Worm (Caenorhabditis elegans): ENCODE data around the gene R07B1.8.

The R07B1.8 gene

DNA sequence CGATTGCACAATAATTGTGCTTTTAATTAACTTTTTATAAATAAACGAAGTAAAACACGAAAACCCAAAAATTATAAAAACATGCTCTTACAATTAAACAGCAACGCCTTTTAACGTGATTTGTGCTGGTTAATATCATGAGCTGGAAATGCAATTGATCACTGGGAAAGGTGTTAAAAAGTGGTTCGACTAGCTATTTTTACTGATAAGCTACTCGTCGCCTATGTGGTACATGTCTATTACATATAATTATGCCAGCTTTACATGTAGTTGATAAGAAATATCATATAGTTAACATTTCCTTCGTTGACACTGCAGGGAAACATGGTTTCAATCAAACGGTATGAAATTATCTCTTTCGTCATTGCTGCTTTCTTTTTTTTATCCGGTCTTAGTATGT lies 14.4 kb downstream of the R07B1.8 start, which contains the start of gene scav-5 (continued):
- TF ChIP-seq pha-4 (GFP tag; IDR thresholded peaks at IDR 0.05): no peak
- no peak for TF ChIP-seq pha-4 (tag; optimal IDR thresholded peaks at IDR 0.05)
- no peak for TF ChIP-seq mep-1 (tag; optimal IDR thresholded peaks at IDR 0.05)
- TF ChIP-seq daf-16 (GFP tag; optimal IDR thresholded peaks at IDR 0.05): no peak
- TF ChIP-seq daf-16 (tag; optimal IDR thresholded peaks at IDR 0.05): peak; percentile 74
- TF ChIP-seq ZK337.2 (GFP tag; IDR thresholded peaks at IDR 0.05): no peak
- no peak for TF ChIP-seq lir-3 (tag; optimal IDR thresholded peaks at IDR 0.05)
- no peak for TF ChIP-seq spr-1 (tag; optimal IDR thresholded peaks at IDR 0.05)
- no peak for TF ChIP-seq mxl-2 (GFP tag; conservative IDR thresholded peaks at IDR 0.05)
- no peak for TF ChIP-seq snpc-1.2 (GFP tag; IDR thresholded peaks at IDR 0.05)
- no peak for TF ChIP-seq Y105C5A.15 (GFP tag; IDR thresholded peaks at IDR 0.05)
- TF ChIP-seq nhr-28 (tag; optimal IDR thresholded peaks at IDR 0.05): peak; percentile 92
- no peak for TF ChIP-seq fos-1 (tag; optimal IDR thresholded peaks at IDR 0.05)
- TF ChIP-seq ces-1 (GFP tag; optimal IDR thresholded peaks at IDR 0.05): no peak
- peak; percentile 67 for TF ChIP-seq hlh-11 (tag; optimal IDR thresholded peaks at IDR 0.05)
- TF ChIP-seq duxl-1 (tag; optimal IDR thresholded peaks at IDR 0.05; ENCODE audit: poor library complexity): no peak
- no peak for TF ChIP-seq snpc-4 (tag; optimal IDR thresholded peaks at IDR 0.05)
- TF ChIP-seq tra-1 (GFP tag; IDR thresholded peaks at IDR 0.05): peak; percentile 74; the same call in 1 of the 2 replicates
- TF ChIP-seq lim-7 (GFP tag; IDR thresholded peaks at IDR 0.05): no peak
- no peak for TF ChIP-seq sdz-12 (GFP tag; optimal IDR thresholded peaks at IDR 0.05)
- no peak for TF ChIP-seq arid-1 (GFP tag; conservative IDR thresholded peaks at IDR 0.05)
- no peak for TF ChIP-seq ZK546.5 (tag; optimal IDR thresholded peaks at IDR 0.05)
- no peak for TF ChIP-seq daf-8 (GFP tag; IDR thresholded peaks at IDR 0.05)
- TF ChIP-seq zip-11 (GFP tag; IDR thresholded peaks at IDR 0.05): no peak
- no peak for TF ChIP-seq nhr-111 (GFP tag; optimal IDR thresholded peaks at IDR 0.05)
- TF ChIP-seq nhr-42 (GFP tag; IDR thresholded peaks at IDR 0.05): no peak
- no peak for TF ChIP-seq ceh-28 (tag; optimal IDR thresholded peaks at IDR 0.05)
- no peak for TF ChIP-seq nhr-48 (tag; optimal IDR thresholded peaks at IDR 0.05)
- TF ChIP-seq dmd-6 (GFP tag; IDR thresholded peaks at IDR 0.05): peak; percentile 76
- TF ChIP-seq hif-1 (tag; optimal IDR thresholded peaks at IDR 0.05): no peak
- TF ChIP-seq F37D6.2 (tag; optimal IDR thresholded peaks at IDR 0.05): no peak
- no peak for TF ChIP-seq nhr-76 (tag; optimal IDR thresholded peaks at IDR 0.05)
- no peak for TF ChIP-seq ceh-32 (tag; optimal IDR thresholded peaks at IDR 0.05; ENCODE audit: poor library complexity)
- TF ChIP-seq F49E8.2 (tag; optimal IDR thresholded peaks at IDR 0.05; ENCODE audit: borderline replicate concordance): no peak
- peak; percentile 91 for TF ChIP-seq pqm-1 (tag; optimal IDR thresholded peaks at IDR 0.05)

DNA sequence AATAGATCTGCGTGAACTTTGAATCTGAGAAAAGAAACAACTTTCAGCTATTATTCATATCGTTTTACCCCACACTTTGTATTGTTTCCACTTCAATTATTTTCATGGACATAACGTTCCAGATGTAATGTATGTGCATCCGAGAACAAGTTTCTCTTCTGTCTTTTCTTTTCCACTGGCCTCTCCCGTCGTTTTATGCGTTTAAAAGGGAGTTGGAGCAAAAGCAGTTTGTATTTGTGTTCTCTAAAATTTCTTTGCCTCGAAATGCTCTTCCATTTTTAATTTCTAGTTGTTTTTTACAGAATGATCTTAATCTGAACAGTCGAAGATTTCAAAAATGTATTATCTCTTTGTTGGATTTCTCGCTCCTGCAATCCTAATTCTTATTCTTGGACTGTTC lies 15.8 kb downstream of the R07B1.8 start, which contains the start of gene R07B1.11:
R07B1.11 (plus strand) TSS at position 301 of the 400 bp plus-strand sequence.
- TF ChIP-seq Y5F2A.4 (GFP tag; optimal IDR thresholded peaks at IDR 0.05): no peak
- TF ChIP-seq zip-2 (tag; optimal IDR thresholded peaks at IDR 0.05): no peak
- no peak for TF ChIP-seq fos-1 (tag; optimal IDR thresholded peaks at IDR 0.05)
- TF ChIP-seq zfp-3 (GFP tag; conservative IDR thresholded peaks at IDR 0.05): no peak
- TF ChIP-seq ceh-62 (tag; optimal IDR thresholded peaks at IDR 0.05): no peak
- no peak for TF ChIP-seq daf-16 (GFP tag; optimal IDR thresholded peaks at IDR 0.05)
- TF ChIP-seq daf-16 (tag; optimal IDR thresholded peaks at IDR 0.05): no peak
- TF ChIP-seq Y75B8A.6 (GFP tag; IDR thresholded peaks at IDR 0.05): no peak
- no peak for TF ChIP-seq dpl-1 (GFP tag; optimal IDR thresholded peaks at IDR 0.05)
- no peak for TF ChIP-seq unc-130 (GFP tag; optimal IDR thresholded peaks at IDR 0.05)
- TF ChIP-seq jun-1 (tag; optimal IDR thresholded peaks at IDR 0.05): no peak
- TF ChIP-seq ama-1 (optimal IDR thresholded peaks at IDR 0.05): no peak
- no peak for TF ChIP-seq madf-5 (GFP tag; IDR thresholded peaks at IDR 0.05)
